Fruit fly (Drosophila melanogaster) Kc167 (cell line): Measurements from ENCODE around the gene CG14050.

ENCODE experiments used
- Myc ChIP-seq: fragments of >200 bp; optimal IDR thresholded peaks from 2 replicates; lab custom pipeline; 2017; ENCODE audit warnings: missing external identifiers
- Sin3A ChIP-seq: fragments of >200 bp; optimal IDR thresholded peaks from 2 replicates; lab custom pipeline; 2018; ENCODE audit warnings: missing external identifiers
- h ChIP-seq: fragments of >200 bp; optimal IDR thresholded peaks from 3 replicates; lab custom pipeline; 2018; ENCODE audit warnings: missing external identifiers
- insv ChIP-seq: fragments of >200 bp; optimal IDR thresholded peaks from 3 replicates; lab custom pipeline; 2018; ENCODE audit warnings: missing external identifiers
- psq ChIP-seq: fragments of >200 bp; optimal IDR thresholded peaks from 2 replicates; lab custom pipeline; 2017; ENCODE audit warnings: missing external identifiers
- ttk ChIP-seq: sonication (Bioruptor generic); optimal IDR thresholded peaks from 2 replicates; lab custom pipeline; 2017; ENCODE audit warnings: missing external identifiers

Gene CG14050

DNA sequence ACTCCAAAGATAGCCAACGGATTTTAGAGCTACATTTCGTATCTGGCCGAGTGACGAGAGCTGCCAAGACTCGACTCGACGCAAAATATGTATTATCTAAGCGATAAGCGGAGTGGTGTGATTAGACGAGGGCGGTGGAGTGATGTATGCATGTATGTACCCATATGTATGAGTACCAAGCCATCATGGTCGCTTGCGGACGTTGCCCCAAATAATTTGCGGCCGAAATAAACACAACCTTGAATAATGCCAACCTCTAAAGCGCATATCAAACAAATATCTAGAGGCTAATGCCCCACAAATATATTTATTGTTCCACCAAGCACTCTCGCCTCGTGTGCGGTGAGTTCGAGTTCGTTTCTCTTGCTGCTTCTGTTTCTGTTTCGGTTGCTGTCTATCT, 23.1 kb downstream of the CG14050 start:
- TF ChIP-seq Myc (lab: Kevin White, UChicago) (no peak), insv (no peak), ttk (lab: Kevin White, UChicago) (no peak), psq (lab: Kevin White, UChicago) (no peak), Sin3A (no peak), h (lab: Kevin White, UChicago) (no peak)

- TF ChIP-seq insv = no peak
- no peak for TF ChIP-seq ttk (lab: Kevin White, UChicago)
- TF ChIP-seq psq (lab: Kevin White, UChicago) = no peak
- no peak for TF ChIP-seq Myc (lab: Kevin White, UChicago)
- TF ChIP-seq Sin3A = no peak
- no peak for TF ChIP-seq h (lab: Kevin White, UChicago)
Measured at dm6 chrX:2301613-2302522, 24.1 kb downstream of the CG14050 start.

dm6 chrX:2301069-2301508, 24.9 kb downstream of the CG14050 start:
- TF ChIP-seq ttk (lab: Kevin White, UChicago) (no peak), insv (no peak), psq (lab: Kevin White, UChicago) (no peak), Sin3A (no peak), h (lab: Kevin White, UChicago) (no peak), Myc (lab: Kevin White, UChicago) (no peak)

- TF ChIP-seq Myc (lab: Kevin White, UChicago) = no peak
- no peak for TF ChIP-seq insv
- TF ChIP-seq psq (lab: Kevin White, UChicago) = no peak
- no peak for TF ChIP-seq Sin3A
- no peak for TF ChIP-seq h (lab: Kevin White, UChicago)
- no peak for TF ChIP-seq ttk (lab: Kevin White, UChicago)
Measured at dm6 chrX:2300293-2301068, 25.5 kb downstream of the CG14050 start.

DNA sequence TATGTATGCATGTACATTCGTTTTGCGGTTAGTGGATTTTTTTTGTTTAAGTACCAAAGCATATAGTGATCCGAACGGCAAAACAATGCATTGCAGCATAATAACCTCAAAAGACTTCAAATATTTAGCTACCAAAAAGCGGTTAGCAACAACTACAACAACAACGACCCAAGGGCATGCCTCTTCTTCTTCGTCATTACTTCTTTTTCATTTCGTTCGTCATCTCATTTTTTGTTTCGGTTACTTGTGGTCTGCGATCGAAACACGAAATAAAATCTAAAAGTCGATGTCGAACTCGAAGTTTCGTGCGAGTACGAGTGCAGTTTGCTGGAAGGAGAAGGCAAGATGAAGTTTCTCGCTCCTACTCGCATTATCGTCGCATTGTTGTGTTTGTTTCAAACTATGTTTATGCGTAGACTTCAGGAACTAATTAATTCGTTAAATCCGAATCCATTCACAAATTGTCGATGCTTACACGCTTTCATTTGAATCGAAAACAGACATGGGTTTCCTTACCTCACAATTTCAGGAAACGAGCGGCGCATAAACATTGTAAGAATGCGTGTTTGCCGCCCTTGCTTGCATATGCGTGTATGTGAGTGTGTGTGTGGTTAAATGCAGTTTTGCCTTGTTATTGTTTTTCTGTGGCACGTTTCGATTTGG, 27.2 kb downstream of the CG14050 start:
- TF ChIP-seq h (lab: Kevin White, UChicago) = no peak
- no peak for TF ChIP-seq insv
- no peak for TF ChIP-seq Myc (lab: Kevin White, UChicago)
- no peak for TF ChIP-seq ttk (lab: Kevin White, UChicago)
- no peak for TF ChIP-seq psq (lab: Kevin White, UChicago)
- TF ChIP-seq Sin3A = no peak

DNA sequence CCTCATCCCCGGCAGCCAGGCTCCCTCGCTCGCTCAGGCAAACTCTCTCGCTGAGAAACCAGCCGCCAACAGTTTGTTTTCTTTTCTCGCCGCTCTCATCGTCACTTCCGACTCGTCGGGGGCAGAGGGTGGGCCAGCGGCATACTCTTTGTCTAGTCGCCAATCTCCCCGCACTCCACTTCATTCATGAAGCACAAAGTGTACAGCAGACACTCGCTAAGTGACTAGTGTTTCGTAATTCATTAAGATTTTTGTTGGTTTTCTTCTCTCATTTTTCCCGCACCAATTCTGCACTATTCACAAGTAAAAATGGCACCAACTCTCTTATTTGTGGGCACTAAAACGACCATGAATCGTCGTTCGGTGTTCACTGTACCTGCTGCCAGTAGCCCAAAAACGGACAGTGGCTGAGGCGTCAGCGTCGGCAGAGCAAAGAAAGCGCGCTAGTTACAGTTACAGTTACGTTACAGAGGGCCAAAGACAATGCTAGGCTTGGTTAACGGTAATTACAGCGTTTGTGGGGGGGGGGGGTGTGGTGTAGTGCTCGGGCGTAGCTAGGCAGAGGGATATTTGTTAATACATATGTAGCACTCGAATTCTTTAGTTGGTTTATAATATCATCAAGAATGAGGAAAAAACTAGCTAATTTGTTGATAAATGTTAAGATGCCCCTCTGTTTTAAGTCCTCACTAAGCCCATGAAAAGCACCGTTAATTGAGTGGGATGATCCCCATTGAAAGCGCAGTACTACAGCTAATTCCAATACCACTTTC, 28.4 kb downstream of the CG14050 start:
- TF ChIP-seq Sin3A (no peak), psq (lab: Kevin White, UChicago) (no peak), insv (no peak), h (lab: Kevin White, UChicago) (no peak), ttk (lab: Kevin White, UChicago) (no peak), Myc (lab: Kevin White, UChicago) (no peak)

dm6 chrX:2296230-2297044, 29.6 kb downstream of the CG14050 start:
- TF ChIP-seq Myc (lab: Kevin White, UChicago) (no peak), ttk (lab: Kevin White, UChicago) (no peak), psq (lab: Kevin White, UChicago) (no peak), insv (no peak), Sin3A (no peak), h (lab: Kevin White, UChicago) (no peak)

- TF ChIP-seq psq (lab: Kevin White, UChicago) (no peak), insv (no peak), Myc (lab: Kevin White, UChicago) (no peak), Sin3A (no peak), h (lab: Kevin White, UChicago) (no peak), ttk (lab: Kevin White, UChicago) (no peak)
Measured at dm6 chrX:2295435-2296229, 30.4 kb downstream of the CG14050 start, which contains the start of gene Raf. Gene Raf, plus strand, starts transcription at chrX:2295466.
